Worm (Caenorhabditis elegans) whole organism, L2 larva: ENCODE measurements around the gene arf-1.
A peak's percentile ranks its signal among the peaks of the same experiment; 100 is the strongest.

Experiments used
- C34F6.9 ChIP-seq: fragments of 150-350 bp; optimal IDR thresholded peaks from 2 replicates; lab custom pipeline; 2014; ENCODE audit warnings: missing biosample characterization, missing genetic modification characterization
- F13H6.1 ChIP-seq: sonication (generic microtip); optimal IDR thresholded peaks from 2 replicates; lab custom pipeline; 2016; ENCODE audit warnings: missing genetic modification characterization, missing compliant biosample characterization
- R02D3.7 ChIP-seq: fragments of 150-350 bp; optimal IDR thresholded peaks from 2 replicates; lab custom pipeline; 2014; ENCODE audit warnings: missing biosample characterization, missing genetic modification characterization
- Y55F3AM.14 ChIP-seq: fragments of 200-800 bp; sonication (Bioruptor generic); optimal IDR thresholded peaks from 2 replicates; lab custom pipeline; 2018; ENCODE audit warnings: mild to moderate bottlenecking, missing genetic modification characterization, missing compliant biosample characterization
- ZK546.5 ChIP-seq: sonication (generic microtip); optimal IDR thresholded peaks from 2 replicates; lab custom pipeline; 2017; ENCODE audit warnings: missing biosample characterization, missing genetic modification characterization
- alr-1 ChIP-seq: fragments of 150-350 bp; optimal IDR thresholded peaks from 2 replicates; lab custom pipeline; 2014; ENCODE audit warnings: missing biosample characterization, missing genetic modification characterization
- aly-2 ChIP-seq: fragments of 150-350 bp; optimal IDR thresholded peaks from 2 replicates; lab custom pipeline; 2014; ENCODE audit warnings: missing biosample characterization, missing genetic modification characterization
- ama-1 ChIP-seq: fragments of 150-350 bp; optimal IDR thresholded peaks from 2 replicates; lab custom pipeline; 2018; ENCODE audit warnings: inconsistent platforms
- blmp-1 ChIP-seq: sonication (generic microtip); optimal IDR thresholded peaks from 2 replicates; lab custom pipeline; 2017; ENCODE audit warnings: missing genetic modification characterization, mild to moderate bottlenecking, missing compliant biosample characterization, antibody characterized with exemption, moderate library complexity; ENCODE audit not compliant: insufficient read depth
- ceh-16 ChIP-seq: fragments of 150-350 bp; optimal IDR thresholded peaks from 2 replicates; lab custom pipeline; 2014; ENCODE audit warnings: missing biosample characterization, missing genetic modification characterization
- ceh-82 ChIP-seq: fragments of 150-350 bp; optimal IDR thresholded peaks from 2 replicates; lab custom pipeline; 2014; ENCODE audit warnings: missing biosample characterization, missing genetic modification characterization
- crh-2 ChIP-seq: sonication (generic microtip); optimal IDR thresholded peaks from 2 replicates; lab custom pipeline; 2017; ENCODE audit warnings: missing biosample characterization, missing genetic modification characterization
- dmd-4 ChIP-seq: sonication (generic microtip); optimal IDR thresholded peaks from 2 replicates; lab custom pipeline; 2017; ENCODE audit warnings: missing biosample characterization, missing genetic modification characterization
- egl-27 ChIP-seq: sonication (generic microtip); optimal IDR thresholded peaks from 3 replicates; lab custom pipeline; 2017; ENCODE audit warnings: missing biosample characterization, missing genetic modification reagents, missing genetic modification characterization
- elt-1 ChIP-seq: fragments of 150-350 bp; optimal IDR thresholded peaks from 2 replicates; lab custom pipeline; 2014; ENCODE audit warnings: missing biosample characterization, missing genetic modification characterization
- elt-3 ChIP-seq: sonication (generic microtip); optimal IDR thresholded peaks from 2 replicates; lab custom pipeline; 2017; ENCODE audit warnings: missing biosample characterization, missing genetic modification characterization
- gmeb-1 ChIP-seq: fragments of 150-350 bp; optimal IDR thresholded peaks from 2 replicates; lab custom pipeline; 2014; ENCODE audit warnings: missing biosample characterization, missing genetic modification characterization
- lin-11 ChIP-seq: fragments of 150-350 bp; sonication (generic microtip); optimal IDR thresholded peaks from 2 replicates; lab custom pipeline; 2014; ENCODE audit warnings: missing biosample characterization, missing genetic modification characterization, inconsistent platforms, mixed read lengths
- lin-13 ChIP-seq: fragments of 150-350 bp; optimal IDR thresholded peaks from 2 replicates; lab custom pipeline; 2014; ENCODE audit warnings: missing biosample characterization, missing genetic modification reagents, missing genetic modification characterization
- lin-39 ChIP-seq: fragments of 150-350 bp; optimal IDR thresholded peaks from 2 replicates; lab custom pipeline; 2014; ENCODE audit warnings: missing biosample characterization, missing genetic modification reagents, missing genetic modification characterization
- lsy-2 ChIP-seq, 2 experiments: fragments of 150-350 bp in 1 of 2; sonication (generic microtip) in 1 of 2; optimal IDR thresholded peaks; 2 replicates each; lab custom pipeline; 2014 to 2017; ENCODE audit warnings: missing biosample characterization in 2 of 2, missing genetic modification characterization in 2 of 2
- mab-5 ChIP-seq: fragments of 150-350 bp; optimal IDR thresholded peaks from 2 replicates; lab custom pipeline; 2014; ENCODE audit warnings: missing biosample characterization, missing genetic modification characterization
- mbf-1 ChIP-seq: sonication (generic microtip); optimal IDR thresholded peaks from 2 replicates; lab custom pipeline; 2017; ENCODE audit warnings: missing biosample characterization, missing genetic modification characterization
- mdl-1 ChIP-seq, 2 experiments: fragments of 150-350 bp in 1 of 2; sonication (generic microtip) in 1 of 2; optimal IDR thresholded peaks; 2 replicates each; lab custom pipeline; 2017; ENCODE audit warnings: missing biosample characterization in 2 of 2, missing genetic modification characterization in 2 of 2
- nhr-10 ChIP-seq: sonication (generic microtip); optimal IDR thresholded peaks from 2 replicates; lab custom pipeline; 2017; ENCODE audit warnings: missing biosample characterization, missing genetic modification characterization
- nhr-11 ChIP-seq: fragments of 150-350 bp; optimal IDR thresholded peaks from 2 replicates; lab custom pipeline; 2014; ENCODE audit warnings: missing biosample characterization, missing genetic modification characterization
- nhr-12 ChIP-seq: fragments of 150-350 bp; optimal IDR thresholded peaks from 2 replicates; lab custom pipeline; 2014; ENCODE audit warnings: missing biosample characterization, missing genetic modification characterization
- nhr-129 ChIP-seq: fragments of 150-350 bp; optimal IDR thresholded peaks from 2 replicates; lab custom pipeline; 2014; ENCODE audit warnings: missing biosample characterization, missing genetic modification characterization
- nhr-21 ChIP-seq: fragments of 150-350 bp; optimal IDR thresholded peaks from 2 replicates; lab custom pipeline; 2014; ENCODE audit warnings: missing biosample characterization, missing genetic modification characterization
- nhr-237 ChIP-seq: fragments of 150-350 bp; optimal IDR thresholded peaks from 2 replicates; lab custom pipeline; 2014; ENCODE audit warnings: missing biosample characterization, missing genetic modification characterization
- nhr-25 ChIP-seq: fragments of 150-350 bp; sonication (generic microtip); optimal IDR thresholded peaks from 3 replicates; lab custom pipeline; 2014; ENCODE audit warnings: missing biosample characterization, missing genetic modification characterization
- nhr-6 ChIP-seq: fragments of 150-350 bp; optimal IDR thresholded peaks from 2 replicates; lab custom pipeline; 2014; ENCODE audit warnings: missing biosample characterization, missing genetic modification characterization
- nhr-77 ChIP-seq: fragments of 150-350 bp; optimal IDR thresholded peaks from 2 replicates; lab custom pipeline; 2014; ENCODE audit warnings: missing biosample characterization, missing genetic modification characterization
- peb-1 ChIP-seq: fragments of 150-350 bp; optimal IDR thresholded peaks from 2 replicates; lab custom pipeline; 2014; ENCODE audit warnings: missing biosample characterization, missing genetic modification characterization
- sem-4 ChIP-seq: fragments of 150-350 bp; optimal IDR thresholded peaks from 2 replicates; lab custom pipeline; 2014; ENCODE audit warnings: missing biosample characterization, missing genetic modification reagents, missing genetic modification characterization
- skn-1 ChIP-seq: sonication (generic microtip); optimal IDR thresholded peaks from 2 replicates; lab custom pipeline; 2017; ENCODE audit warnings: missing biosample characterization, missing genetic modification characterization
- sma-3 ChIP-seq: sonication (generic microtip); optimal IDR thresholded peaks from 2 replicates; lab custom pipeline; 2016; ENCODE audit warnings: missing genetic modification reagents, missing genetic modification characterization, missing compliant biosample characterization
- sma-9 ChIP-seq, 2 experiments: fragments of 150-350 bp in 1 of 2; sonication (generic microtip) in 1 of 2; optimal IDR thresholded peaks; 2 replicates each; lab custom pipeline; 2014 to 2016; ENCODE audit warnings: missing genetic modification characterization in 2 of 2, mild to moderate bottlenecking in 1 of 2, missing biosample characterization in 1 of 2, missing compliant biosample characterization in 1 of 2, missing genetic modification reagents in 1 of 2, moderate library complexity in 1 of 2
- snpc-4 ChIP-seq: fragments of 150-350 bp; optimal IDR thresholded peaks from 2 replicates; lab custom pipeline; 2014; ENCODE audit warnings: missing biosample characterization, missing genetic modification characterization
- unc-55 ChIP-seq: fragments of 150-350 bp; sonication (generic microtip); optimal IDR thresholded peaks from 3 replicates; lab custom pipeline; 2014; ENCODE audit warnings: missing biosample characterization, missing genetic modification reagents, missing genetic modification characterization
- unc-62 ChIP-seq: fragments of 150-350 bp; optimal IDR thresholded peaks from 2 replicates; lab custom pipeline; 2014; ENCODE audit warnings: missing biosample characterization, missing genetic modification reagents, missing genetic modification characterization
- zag-1 ChIP-seq: fragments of 150-350 bp; optimal IDR thresholded peaks from 2 replicates; lab custom pipeline; 2014; ENCODE audit warnings: missing biosample characterization, missing genetic modification characterization
- ztf-1 ChIP-seq: fragments of 200-800 bp; sonication (Bioruptor generic); conservative IDR thresholded peaks from 2 replicates; pipeline ENCODE4 v1.3.6; 2022; ENCODE audit warnings: missing genetic modification characterization, missing compliant biosample characterization
- ztf-11 ChIP-seq: sonication (generic microtip); optimal IDR thresholded peaks from 2 replicates; lab custom pipeline; 2017; ENCODE audit warnings: missing biosample characterization, missing genetic modification characterization
- ztf-4 ChIP-seq: fragments of 150-350 bp; optimal IDR thresholded peaks from 2 replicates; lab custom pipeline; 2014; ENCODE audit warnings: missing biosample characterization, missing genetic modification characterization

Gene arf-1

DNA sequence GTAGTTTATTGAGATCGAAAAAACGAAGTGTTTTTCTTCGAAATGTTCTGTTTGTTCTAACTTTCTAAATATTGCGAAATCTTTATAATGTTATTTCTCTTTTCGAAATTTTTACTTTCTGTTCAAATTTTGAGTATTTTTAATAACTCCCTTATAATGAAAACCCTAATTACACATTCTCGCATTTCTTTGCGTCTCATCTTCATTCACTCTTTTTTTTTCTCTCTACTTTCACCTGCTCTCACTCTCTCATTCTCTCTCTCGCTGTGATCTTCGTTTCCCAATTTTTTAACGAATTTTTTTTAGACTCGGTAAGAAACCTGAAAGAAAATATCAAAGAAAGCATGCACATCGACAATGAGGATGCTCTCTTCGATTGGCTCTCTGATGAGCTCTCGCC, 3.4 kb upstream of the arf-1 start, which contains the start of gene rbm-26:
Gene rbm-26 (plus strand): TSS at position 301 of the 400 bp plus-strand sequence.
- no peak for TF ChIP-seq elt-3 (tag; lab: Kevin White, UChicago)
- TF ChIP-seq unc-55 = peak; percentile 24
- no peak for TF ChIP-seq nhr-6

ce11 chrIII:5711881-5712643, 2.6 kb upstream of the arf-1 start:
- no peak for TF ChIP-seq sma-9 (GFP tag; optimal IDR thresholded peaks at IDR 0.05; lab: Kevin White, UChicago)
- no peak for TF ChIP-seq sma-9 (tag; optimal IDR thresholded peaks at IDR 0.05; lab: Kevin White, UChicago)

DNA sequence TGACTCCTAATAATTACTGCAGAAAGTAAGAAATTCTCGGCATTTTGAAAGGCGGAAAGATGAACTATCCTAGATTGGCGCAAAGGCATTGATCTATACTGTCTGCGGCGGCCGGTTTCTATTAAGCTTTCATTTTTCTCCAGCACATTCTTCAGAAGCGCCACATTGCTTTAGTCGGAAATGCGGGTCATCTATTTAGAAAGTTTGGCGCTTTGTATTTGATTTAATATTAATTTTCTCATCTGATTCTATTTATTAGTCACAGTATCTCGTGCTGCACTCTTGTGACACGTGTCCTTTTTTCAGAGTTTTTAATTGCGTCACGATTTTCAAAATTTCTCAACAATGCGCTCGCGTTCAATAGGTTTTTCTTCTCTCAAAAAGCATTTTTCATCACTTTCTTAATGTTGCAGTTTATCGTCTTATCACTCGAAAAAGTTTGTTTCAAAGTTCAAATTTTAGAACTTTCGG, 333 bp downstream of the arf-1 start:
- TF ChIP-seq ZK546.5 (tag; lab: Kevin White, UChicago) (no peak), nhr-6 (peak; percentile 16), sma-9 (GFP tag; optimal IDR thresholded peaks at IDR 0.05; lab: Kevin White, UChicago) (peak; percentile 2), sma-9 (tag; optimal IDR thresholded peaks at IDR 0.05; lab: Kevin White, UChicago) (no peak), unc-62 (GFP tag; lab: Kevin White, UChicago) (no peak), nhr-10 (tag; lab: Kevin White, UChicago) (no peak), elt-1 (tag; lab: Kevin White, UChicago) (no peak)

DNA sequence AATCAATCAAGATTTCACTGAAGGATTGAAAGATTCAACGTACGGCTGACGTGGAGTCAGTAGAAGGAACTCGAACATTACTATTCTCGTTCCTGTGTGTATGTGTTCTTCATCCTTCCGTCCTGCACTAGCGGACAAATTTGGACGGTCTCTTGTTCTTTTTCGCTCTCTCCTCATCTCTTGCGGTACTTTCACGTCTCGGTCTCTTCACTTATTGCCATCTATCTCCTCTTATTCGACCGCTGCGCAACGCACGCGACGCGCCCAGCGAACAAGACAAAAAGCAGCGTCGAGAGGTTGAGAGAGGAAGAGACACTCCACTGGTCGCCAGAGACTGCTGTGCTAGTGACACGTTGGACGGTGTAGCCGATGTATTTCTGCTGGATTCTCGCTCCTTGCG, 781 bp downstream of the arf-1 start:
- no peak for TF ChIP-seq zag-1
- TF ChIP-seq C34F6.9 = peak; percentile 87
- peak; percentile 60 for TF ChIP-seq nhr-25 (tag; lab: Kevin White, UChicago)
- peak; percentile 70 for TF ChIP-seq Y55F3AM.14 (GFP tag; lab: Kevin White, UChicago)
- TF ChIP-seq crh-2 (tag; lab: Kevin White, UChicago) = peak; percentile 51
- TF ChIP-seq R02D3.7 (tag; lab: Kevin White, UChicago) = no peak
- peak; percentile 88 for TF ChIP-seq nhr-129 (tag; lab: Kevin White, UChicago)
- no peak for TF ChIP-seq nhr-77 (tag; lab: Kevin White, UChicago)
- no peak for TF ChIP-seq alr-1 (tag; lab: Kevin White, UChicago)
- no peak for TF ChIP-seq ztf-1 (GFP tag; lab: Robert Waterston, UW)
- no peak for TF ChIP-seq ztf-11 (tag; lab: Kevin White, UChicago)
- TF ChIP-seq nhr-6 = no peak
- no peak for TF ChIP-seq mbf-1
- TF ChIP-seq gmeb-1 (tag; lab: Kevin White, UChicago) = no peak
- peak; percentile 12 for TF ChIP-seq lin-13
- TF ChIP-seq sma-3 (GFP tag; lab: Kevin White, UChicago) = peak; percentile 34
- no peak for TF ChIP-seq mab-5
- TF ChIP-seq lin-11 (tag; lab: Kevin White, UChicago) = peak; percentile 84
- peak; percentile 26 for TF ChIP-seq snpc-4 (tag; lab: Kevin White, UChicago)
- no peak for TF ChIP-seq skn-1 (tag; lab: Kevin White, UChicago)
- no peak for TF ChIP-seq elt-3 (tag; lab: Kevin White, UChicago)
- peak; percentile 75 for TF ChIP-seq F13H6.1
- TF ChIP-seq blmp-1 (tag; lab: Kevin White, UChicago) = peak; percentile 24
- TF ChIP-seq ceh-16 (tag; lab: Kevin White, UChicago) = no peak
- TF ChIP-seq nhr-10 (tag; lab: Kevin White, UChicago) = no peak
- TF ChIP-seq nhr-11 (tag; lab: Kevin White, UChicago) = no peak
- no peak for TF ChIP-seq sma-9 (GFP tag; optimal IDR thresholded peaks at IDR 0.05; lab: Kevin White, UChicago)
- TF ChIP-seq sma-9 (tag; optimal IDR thresholded peaks at IDR 0.05; lab: Kevin White, UChicago) = no peak
- no peak for TF ChIP-seq ceh-82
- TF ChIP-seq ZK546.5 (tag; lab: Kevin White, UChicago) = no peak
- peak; percentile 7 for TF ChIP-seq ztf-4 (tag; lab: Kevin White, UChicago)
- no peak for TF ChIP-seq nhr-237 (tag; lab: Kevin White, UChicago)
- no peak for TF ChIP-seq dmd-4 (tag; lab: Kevin White, UChicago)
- TF ChIP-seq nhr-21 (tag; lab: Kevin White, UChicago) = peak; percentile 73
- no peak for TF ChIP-seq nhr-12 (tag; lab: Kevin White, UChicago)
- no peak for TF ChIP-seq peb-1 (tag; lab: Kevin White, UChicago)
- TF ChIP-seq lsy-2 (tag; optimal IDR thresholded peaks at IDR 0.05; lab: Kevin White, UChicago) = peak in 1 of 2 experiments; percentile 64
- no peak for TF ChIP-seq unc-62 (GFP tag; lab: Kevin White, UChicago)
- peak; percentile 63 to 68 for TF ChIP-seq mdl-1 (tag; optimal IDR thresholded peaks at IDR 0.05; lab: Kevin White, UChicago)
- no peak for TF ChIP-seq lin-39 (tag; lab: Kevin White, UChicago)
- no peak for TF ChIP-seq aly-2 (tag; lab: Kevin White, UChicago)
- TF ChIP-seq sem-4 (tag; lab: Kevin White, UChicago) = peak; percentile 62
- TF ChIP-seq egl-27 (tag; lab: Kevin White, UChicago) = peak; percentile 26
- TF ChIP-seq ama-1 (lab: Kevin White, UChicago) = no peak
